Fruit fly (Drosophila melanogaster) whole organism, prepupa: ENCODE results near the gene CG11791.
A peak's percentile ranks its signal among the peaks of the same experiment; 100 is the strongest.

Experiments
- Blimp-1 ChIP-seq: fragments of 200-800 bp; sonication (Bioruptor generic); optimal IDR thresholded peaks from 3 replicates; lab custom pipeline; 2017; ENCODE audit warnings: missing biosample characterization, missing genetic modification characterization, mild to moderate bottlenecking, moderate library complexity, missing genetic modification reagents
- CG10631 ChIP-seq: fragments of 200-800 bp; sonication (Bioruptor generic); optimal IDR thresholded peaks from 2 replicates; lab custom pipeline; 2016; ENCODE audit warnings: missing biosample characterization, missing genetic modification characterization
- CG11294 ChIP-seq: fragments of 200-800 bp; sonication (Bioruptor generic); IDR thresholded peaks from 2 replicates; pipeline ENCODE4 v1.3.6; 2022; ENCODE audit warnings: missing biosample characterization, missing genetic modification characterization
- CG11762 ChIP-seq: fragments of 200-800 bp; sonication (Bioruptor generic); optimal IDR thresholded peaks from 3 replicates; lab custom pipeline; 2016; ENCODE audit warnings: missing biosample characterization, missing genetic modification characterization; ENCODE audit not compliant: insufficient read depth
- CG11902 ChIP-seq: fragments of 200-800 bp; sonication (Bioruptor generic); optimal IDR thresholded peaks from 3 replicates; lab custom pipeline; 2016; ENCODE audit warnings: missing biosample characterization, missing genetic modification characterization
- CG15336 ChIP-seq: fragments of 200-800 bp; sonication (Bioruptor generic); IDR thresholded peaks from 2 replicates; pipeline ENCODE4 v1.3.6; 2022; ENCODE audit warnings: missing biosample characterization, missing genetic modification characterization
- CG1621 ChIP-seq: fragments of 200-800 bp; sonication (Bioruptor generic); optimal IDR thresholded peaks from 3 replicates; lab custom pipeline; 2018; ENCODE audit warnings: missing biosample characterization, mild to moderate bottlenecking, missing genetic modification characterization
- CG3032 ChIP-seq: fragments of 200-800 bp; optimal IDR thresholded peaks from 2 replicates; lab custom pipeline; 2019; ENCODE audit warnings: missing biosample characterization, mild to moderate bottlenecking, missing genetic modification characterization, moderate library complexity
- CG31627 ChIP-seq: fragments of 200-800 bp; sonication (Bioruptor generic); optimal IDR thresholded peaks from 3 replicates; lab custom pipeline; 2016; ENCODE audit warnings: missing biosample characterization, missing genetic modification characterization
- CG34406 ChIP-seq: fragments of 200-800 bp; sonication (Bioruptor generic); optimal IDR thresholded peaks from 3 replicates; lab custom pipeline; 2016; ENCODE audit warnings: missing biosample characterization, missing genetic modification characterization
- CG3919 ChIP-seq: fragments of 200-800 bp; sonication (Bioruptor generic); optimal IDR thresholded peaks from 3 replicates; lab custom pipeline; 2016; ENCODE audit warnings: missing biosample characterization, missing genetic modification characterization
- CG6163 ChIP-seq: fragments of 200-800 bp; sonication (Bioruptor generic); IDR thresholded peaks from 3 replicates; pipeline ENCODE4 v1.3.6; 2022; ENCODE audit warnings: missing biosample characterization, missing genetic modification characterization
- CG6792 ChIP-seq: fragments of 200-800 bp; sonication (Bioruptor generic); optimal IDR thresholded peaks from 3 replicates; lab custom pipeline; 2016; ENCODE audit warnings: missing biosample characterization, missing genetic modification characterization
- CG7368 ChIP-seq: fragments of 200-800 bp; sonication (Bioruptor generic); optimal IDR thresholded peaks from 3 replicates; lab custom pipeline; 2016; ENCODE audit warnings: missing biosample characterization, missing genetic modification characterization
- CG8319 ChIP-seq: fragments of 200-800 bp; sonication (Bioruptor generic); optimal IDR thresholded peaks from 3 replicates; lab custom pipeline; 2016; ENCODE audit warnings: missing biosample characterization, missing genetic modification characterization
- CG8632 ChIP-seq: fragments of 200-800 bp; sonication (Bioruptor generic); optimal IDR thresholded peaks from 3 replicates; lab custom pipeline; 2016; ENCODE audit warnings: missing biosample characterization, missing genetic modification characterization
- Eip75B ChIP-seq: fragments of 200-800 bp; sonication (Bioruptor generic); optimal IDR thresholded peaks from 3 replicates; lab custom pipeline; 2016; ENCODE audit warnings: missing biosample characterization, missing genetic modification characterization
- Eip78C ChIP-seq: fragments of 200-800 bp; sonication (Bioruptor generic); peaks from one replicate; lab custom pipeline; 2016; ENCODE audit warnings: missing biosample characterization, missing genetic modification characterization
- Ets96B ChIP-seq: fragments of 200-800 bp; optimal IDR thresholded peaks from 2 replicates; lab custom pipeline; 2019; ENCODE audit warnings: missing biosample characterization, mild to moderate bottlenecking, missing genetic modification characterization, moderate library complexity
- Hr38 ChIP-seq: sonication (Bioruptor generic); optimal IDR thresholded peaks from 2 replicates; lab custom pipeline; 2016; ENCODE audit warnings: missing biosample characterization, missing genetic modification characterization
- Hr4 ChIP-seq: fragments of 200-800 bp; sonication (Bioruptor generic); optimal IDR thresholded peaks from 3 replicates; lab custom pipeline; 2016; ENCODE audit warnings: missing biosample characterization, missing genetic modification characterization
- Lpt ChIP-seq: fragments of 200-800 bp; sonication (Bioruptor generic); optimal IDR thresholded peaks from 3 replicates; lab custom pipeline; 2016; ENCODE audit warnings: missing biosample characterization, missing genetic modification characterization
- Sox102F ChIP-seq: fragments of 200-800 bp; sonication (Bioruptor generic); optimal IDR thresholded peaks from 2 replicates; lab custom pipeline; 2016; ENCODE audit warnings: missing biosample characterization, mild to moderate bottlenecking, missing genetic modification characterization
- Sox14 ChIP-seq: fragments of 200-800 bp; sonication (Bioruptor generic); optimal IDR thresholded peaks from 3 replicates; lab custom pipeline; 2016; ENCODE audit warnings: missing biosample characterization, missing genetic modification characterization
- Sox15 ChIP-seq: fragments of 200-800 bp; sonication (Bioruptor generic); optimal IDR thresholded peaks from 3 replicates; lab custom pipeline; 2016; ENCODE audit warnings: missing biosample characterization, missing genetic modification characterization
- achi ChIP-seq: fragments of 200-800 bp; sonication (Bioruptor generic); optimal IDR thresholded peaks from 3 replicates; lab custom pipeline; 2016; ENCODE audit warnings: missing biosample characterization, missing genetic modification characterization
- acj6 ChIP-seq: fragments of 200-800 bp; sonication (Bioruptor generic); optimal IDR thresholded peaks from 3 replicates; lab custom pipeline; 2016; ENCODE audit warnings: missing biosample characterization, missing genetic modification characterization
- cyc ChIP-seq: fragments of 200-800 bp; sonication (Bioruptor generic); optimal IDR thresholded peaks from 3 replicates; lab custom pipeline; 2016; ENCODE audit warnings: missing biosample characterization, missing genetic modification characterization
- dsx ChIP-seq: fragments of 200-800 bp; optimal IDR thresholded peaks from 3 replicates; lab custom pipeline; 2019; ENCODE audit warnings: missing biosample characterization, mild to moderate bottlenecking, missing genetic modification characterization, moderate library complexity; ENCODE audit not compliant: poor library complexity, severe bottlenecking
- esn ChIP-seq: fragments of 200-800 bp; sonication (Bioruptor generic); optimal IDR thresholded peaks from 2 replicates; lab custom pipeline; 2016; ENCODE audit warnings: missing biosample characterization, mild to moderate bottlenecking, missing genetic modification characterization, moderate library complexity
- fd59A ChIP-seq: fragments of 200-800 bp; sonication (Bioruptor generic); optimal IDR thresholded peaks from 2 replicates; lab custom pipeline; 2017; ENCODE audit warnings: missing biosample characterization, mild to moderate bottlenecking, missing genetic modification characterization, missing genetic modification reagents
- fd85E ChIP-seq: fragments of 200-800 bp; sonication (Bioruptor generic); optimal IDR thresholded peaks from 3 replicates; lab custom pipeline; 2016; ENCODE audit warnings: missing biosample characterization, missing genetic modification characterization
- fkh ChIP-seq: fragments of 200-800 bp; sonication (Bioruptor generic); optimal IDR thresholded peaks from 3 replicates; lab custom pipeline; 2017; ENCODE audit warnings: missing biosample characterization, mild to moderate bottlenecking, missing genetic modification characterization, moderate library complexity
- lz ChIP-seq: fragments of 200-800 bp; sonication (Bioruptor generic); optimal IDR thresholded peaks from 3 replicates; lab custom pipeline; 2016; ENCODE audit warnings: missing biosample characterization, missing genetic modification characterization
- net ChIP-seq: fragments of 200-800 bp; sonication (Bioruptor generic); optimal IDR thresholded peaks from 3 replicates; lab custom pipeline; 2016; ENCODE audit warnings: missing biosample characterization, missing genetic modification characterization
- salr ChIP-seq, 2 experiments: fragments of 200-800 bp; sonication (Bioruptor generic); optimal IDR thresholded peaks; 3 replicates each; lab custom pipeline; 2016 to 2018; ENCODE audit warnings: missing biosample characterization in 2 of 2, missing genetic modification characterization in 2 of 2, mild to moderate bottlenecking in 1 of 2
- spab ChIP-seq: fragments of 200-800 bp; sonication (Bioruptor generic); optimal IDR thresholded peaks from 2 replicates; lab custom pipeline; 2017; ENCODE audit warnings: missing biosample characterization, mild to moderate bottlenecking, missing genetic modification characterization, missing genetic modification reagents
- ss ChIP-seq, 2 experiments: fragments of 200-800 bp; sonication (Bioruptor generic); optimal IDR thresholded peaks; 2 replicates in 1 of 2; 3 replicates in 1 of 2; lab custom pipeline; 2017 to 2018; ENCODE audit warnings: mild to moderate bottlenecking in 2 of 2, missing biosample characterization in 2 of 2, missing genetic modification characterization in 2 of 2, moderate library complexity in 1 of 2
- topi ChIP-seq: fragments of 200-800 bp; sonication (Bioruptor generic); optimal IDR thresholded peaks from 3 replicates; lab custom pipeline; 2016; ENCODE audit warnings: missing biosample characterization, missing genetic modification characterization
- vri ChIP-seq: fragments of 200-800 bp; sonication (Bioruptor generic); optimal IDR thresholded peaks from 3 replicates; lab custom pipeline; 2016; ENCODE audit warnings: missing biosample characterization, mild to moderate bottlenecking, missing genetic modification characterization

Gene CG11791

dm6 chr3R:25064907-25065841 lies 15.8 kb downstream of the CG11791 start, which contains the start of the genes veli and PQBP1:
veli (minus strand) TSS chr3R:25065591.
PQBP1 (plus strand) TSS chr3R:25065791.
- TF ChIP-seq fkh (GFP tag; lab: Kevin White, UChicago): peak; percentile 45
- TF ChIP-seq ss (GFP tag; optimal IDR thresholded peaks at IDR 0.05; lab: Kevin White, UChicago): no peak

- TF ChIP-seq achi (no peak), net (no peak), CG11902 (GFP tag; lab: Kevin White, UChicago) (no peak), CG15336 (no peak), CG11294 (GFP tag; lab: Robert Waterston, UW) (no peak), spab (GFP tag; lab: Kevin White, UChicago) (no peak), cyc (GFP tag; lab: Kevin White, UChicago) (no peak), CG8319 (no peak), Hr4 (no peak), Eip75B (no peak), salr (GFP tag; optimal IDR thresholded peaks at IDR 0.05; lab: Kevin White, UChicago) (no peak)
These were observed 17.4 kb downstream of the CG11791 start for dm6 chr3R:25066856-25067255.

- no peak for TF ChIP-seq acj6 (GFP tag; lab: Kevin White, UChicago)
- TF ChIP-seq CG3032 (tag; lab: Kevin White, UChicago): peak; percentile 67
- TF ChIP-seq CG1621 (tag; lab: Kevin White, UChicago): peak; percentile 73
- no peak for TF ChIP-seq Sox102F (GFP tag; lab: Kevin White, UChicago)
- TF ChIP-seq Sox15: peak; percentile 42
- peak; percentile 32 for TF ChIP-seq CG11902 (GFP tag; lab: Kevin White, UChicago)
- TF ChIP-seq CG15336: peak; percentile 48; the same call in 1 of the 2 replicates
- TF ChIP-seq esn (GFP tag; lab: Kevin White, UChicago): peak; percentile 77
- peak; percentile 43 for TF ChIP-seq CG8632 (GFP tag; lab: Kevin White, UChicago)
- peak; percentile 10 for TF ChIP-seq Hr38 (GFP tag; lab: Kevin White, UChicago)
- peak; percentile 85 for TF ChIP-seq CG31627 (GFP tag; lab: Kevin White, UChicago)
- TF ChIP-seq vri (GFP tag; lab: Kevin White, UChicago): no peak
- peak; percentile 72 for TF ChIP-seq CG10631 (GFP tag; lab: Kevin White, UChicago)
- peak; percentile 79 for TF ChIP-seq cyc (GFP tag; lab: Kevin White, UChicago)
- TF ChIP-seq achi: no peak
- peak; percentile 81 for TF ChIP-seq lz (GFP tag; lab: Kevin White, UChicago)
- TF ChIP-seq fkh (GFP tag; lab: Kevin White, UChicago): peak; percentile 64
These were observed 20.2 kb downstream of the CG11791 start, which contains the start of the genes Stt3B and CG11839 for dm6 chr3R:25069569-25069968. Stt3B (minus strand) TSS chr3R:25069637. CG11839 (plus strand) TSS chr3R:25069927.

dm6 chr3R:25070871-25071270 lies 21.5 kb downstream of the CG11791 start, which contains the start of gene CG11836:
CG11836 (plus strand) TSS chr3R:25071126.
- TF ChIP-seq Ets96B (tag; lab: Kevin White, UChicago) (no peak), CG34406 (no peak), Blimp-1 (peak; percentile 46), fd59A (GFP tag; lab: Kevin White, UChicago) (no peak), CG6792 (no peak)

- no peak for TF ChIP-seq CG11762 (GFP tag; lab: Kevin White, UChicago)
- no peak for TF ChIP-seq fd85E (GFP tag; lab: Kevin White, UChicago)
- TF ChIP-seq CG3032 (tag; lab: Kevin White, UChicago): peak; percentile 13
- peak; percentile 1 for TF ChIP-seq achi
- no peak for TF ChIP-seq CG3919 (GFP tag; lab: Kevin White, UChicago)
- peak; percentile 27 for TF ChIP-seq Sox14 (GFP tag; lab: Kevin White, UChicago)
- no peak for TF ChIP-seq fd59A (GFP tag; lab: Kevin White, UChicago)
- TF ChIP-seq lz (GFP tag; lab: Kevin White, UChicago): no peak
- TF ChIP-seq CG6163 (GFP tag; lab: Robert Waterston, UW): no peak
- TF ChIP-seq Sox102F (GFP tag; lab: Kevin White, UChicago): no peak
- TF ChIP-seq CG11294 (GFP tag; lab: Robert Waterston, UW): no peak
- peak; percentile 11 for TF ChIP-seq topi
- TF ChIP-seq esn (GFP tag; lab: Kevin White, UChicago): peak; percentile 47
- no peak for TF ChIP-seq Lpt (GFP tag; lab: Kevin White, UChicago)
- peak; percentile 34 for TF ChIP-seq Eip75B
- TF ChIP-seq dsx (GFP tag; lab: Kevin White, UChicago): no peak
- peak; percentile 3 for TF ChIP-seq acj6 (GFP tag; lab: Kevin White, UChicago)
- TF ChIP-seq CG7368: no peak
- peak; percentile 82 for TF ChIP-seq Eip78C (GFP tag; lab: Kevin White, UChicago)
- TF ChIP-seq fkh (GFP tag; lab: Kevin White, UChicago): peak; percentile 97
These were observed 25.1 kb downstream of the CG11791 start, which contains the start of the genes shams and CG11920 for dm6 chr3R:25074558-25074964. shams (minus strand) TSS chr3R:25074607. CG11920 (plus strand) TSS chr3R:25074877.
